Fruit fly (Drosophila melanogaster) whole organism, embryonic: Measurements from ENCODE around the gene Tcs6.

Experiments used
- Asciz ChIP-seq: fragments of 200-800 bp; sonication (Bioruptor generic); optimal IDR thresholded peaks from 2 replicates; lab custom pipeline; 2017; ENCODE audit warnings: missing biosample characterization, mild to moderate bottlenecking, missing genetic modification characterization, missing genetic modification reagents
- CG10147 ChIP-seq: fragments of 200-800 bp; sonication (Bioruptor generic); optimal IDR thresholded peaks from 2 replicates; lab custom pipeline; 2019; ENCODE audit warnings: missing biosample characterization, mild to moderate bottlenecking, missing genetic modification characterization, moderate library complexity
- CG10274 ChIP-seq: fragments of 200-800 bp; sonication (Bioruptor generic); optimal IDR thresholded peaks from 3 replicates; lab custom pipeline; 2017; ENCODE audit warnings: missing biosample characterization, mild to moderate bottlenecking, missing genetic modification characterization
- CG13424 ChIP-seq: fragments of 200-800 bp; sonication (Bioruptor generic); optimal IDR thresholded peaks from 2 replicates; lab custom pipeline; 2019; ENCODE audit warnings: missing biosample characterization, mild to moderate bottlenecking, missing genetic modification characterization, moderate library complexity
- CG17568 ChIP-seq: fragments of 200-800 bp; sonication (Bioruptor generic); optimal IDR thresholded peaks from 2 replicates; lab custom pipeline; 2018; ENCODE audit warnings: missing biosample characterization, mild to moderate bottlenecking, missing genetic modification characterization, moderate library complexity
- CG17912 ChIP-seq: fragments of 200-800 bp; sonication (Bioruptor generic); optimal IDR thresholded peaks from 2 replicates; lab custom pipeline; 2018; ENCODE audit warnings: missing biosample characterization, mild to moderate bottlenecking, missing genetic modification characterization
- CG32767 ChIP-seq: fragments of 200-800 bp; sonication (Bioruptor generic); IDR thresholded peaks from 2 replicates; pipeline ENCODE4 v1.3.6; 2022; ENCODE audit warnings: missing biosample characterization, missing genetic modification characterization
- CG33557 ChIP-seq: fragments of 200-800 bp; sonication (Bioruptor generic); optimal IDR thresholded peaks from 2 replicates; lab custom pipeline; 2019; ENCODE audit warnings: missing biosample characterization, mild to moderate bottlenecking, missing genetic modification characterization, moderate library complexity
- CG6254 ChIP-seq: fragments of 200-800 bp; sonication (Bioruptor generic); optimal IDR thresholded peaks from 3 replicates; lab custom pipeline; 2017; ENCODE audit warnings: mild to moderate bottlenecking, missing biosample characterization, missing genetic modification reagents, missing genetic modification characterization
- CG6689 ChIP-seq: fragments of 200-800 bp; sonication (Bioruptor generic); IDR thresholded peaks from 2 replicates; pipeline ENCODE4 v1.3.6; 2022; ENCODE audit warnings: missing biosample characterization, missing genetic modification characterization
- CG6791 ChIP-seq: fragments of 200-800 bp; sonication (Bioruptor generic); IDR thresholded peaks from 3 replicates; pipeline ENCODE4 v1.3.6; 2022; ENCODE audit warnings: missing biosample characterization, missing genetic modification characterization; ENCODE audit not compliant: partially characterized antibody
- CG7271 ChIP-seq: fragments of 200-800 bp; sonication (Bioruptor generic); optimal IDR thresholded peaks from 2 replicates; lab custom pipeline; 2018; ENCODE audit warnings: missing biosample characterization, mild to moderate bottlenecking, missing genetic modification characterization, moderate library complexity
- CG7928 ChIP-seq: fragments of 200-800 bp; sonication (Bioruptor generic); optimal IDR thresholded peaks from 2 replicates; lab custom pipeline; 2017; ENCODE audit warnings: missing biosample characterization, mild to moderate bottlenecking, missing genetic modification characterization
- CG8359 ChIP-seq: fragments of 200-800 bp; sonication (Bioruptor generic); optimal IDR thresholded peaks from 2 replicates; lab custom pipeline; 2017; ENCODE audit warnings: missing biosample characterization, mild to moderate bottlenecking, missing genetic modification characterization, borderline replicate concordance
- CG9797 ChIP-seq: fragments of 200-800 bp; sonication (Bioruptor generic); optimal IDR thresholded peaks from 3 replicates; lab custom pipeline; 2018; ENCODE audit warnings: missing biosample characterization, mild to moderate bottlenecking, missing genetic modification characterization
- CkIIα-i1 ChIP-seq: fragments of 200-800 bp; sonication (Bioruptor generic); IDR thresholded peaks from 2 replicates; pipeline ENCODE4 v1.3.6; 2022; ENCODE audit warnings: missing biosample characterization, missing genetic modification characterization
- CrebB ChIP-seq: fragments of 200-800 bp; sonication (Bioruptor generic); optimal IDR thresholded peaks from 3 replicates; lab custom pipeline; 2018; ENCODE audit warnings: missing biosample characterization, mild to moderate bottlenecking, missing genetic modification characterization
- Doc3 ChIP-seq: fragments of 200-800 bp; sonication (Bioruptor generic); IDR thresholded peaks from 3 replicates; pipeline ENCODE4 v1.3.6; 2022; ENCODE audit warnings: missing biosample characterization, missing genetic modification characterization; ENCODE audit not compliant: partially characterized antibody
- Elba2 ChIP-seq: fragments of 200-800 bp; sonication (Bioruptor generic); optimal IDR thresholded peaks from 3 replicates; lab custom pipeline; 2016; ENCODE audit warnings: missing biosample characterization, missing genetic modification characterization
- Fer2 ChIP-seq: fragments of 200-800 bp; sonication (Bioruptor generic); optimal IDR thresholded peaks from 2 replicates; lab custom pipeline; 2018; ENCODE audit warnings: missing biosample characterization, mild to moderate bottlenecking, missing genetic modification characterization, moderate library complexity
- HHEX ChIP-seq: fragments of 200-800 bp; sonication (Bioruptor generic); optimal IDR thresholded peaks from 3 replicates; lab custom pipeline; 2017; ENCODE audit warnings: missing biosample characterization, mild to moderate bottlenecking, missing genetic modification characterization, missing genetic modification reagents
- HLH4C ChIP-seq: fragments of 200-800 bp; sonication (Bioruptor generic); IDR thresholded peaks from 3 replicates; pipeline ENCODE4 v1.3.6; 2022; ENCODE audit warnings: missing biosample characterization, missing genetic modification characterization; ENCODE audit not compliant: partially characterized antibody
- NC2β ChIP-seq: fragments of 200-800 bp; sonication (Bioruptor generic); optimal IDR thresholded peaks from 2 replicates; lab custom pipeline; 2016; ENCODE audit warnings: missing biosample characterization, missing genetic modification characterization
- NK7.1 ChIP-seq: fragments of 200-800 bp; sonication (Bioruptor generic); optimal IDR thresholded peaks from 3 replicates; lab custom pipeline; 2016; ENCODE audit warnings: missing biosample characterization, missing genetic modification characterization
- Trl ChIP-seq, 3 experiments: fragments of >200 bp in 2 of 3; fragments of 200-800 bp in 1 of 3; sonication (Bioruptor generic) in 1 of 3; optimal IDR thresholded peaks; 2 replicates in 1 of 3; 3 replicates in 2 of 3; lab custom pipeline; 2016 to 2017; ENCODE audit warnings: missing biosample characterization in 1 of 3, missing genetic modification characterization in 1 of 3
- Xbp1 ChIP-seq: fragments of 200-800 bp; sonication (Bioruptor generic); optimal IDR thresholded peaks from 3 replicates; lab custom pipeline; 2016; ENCODE audit warnings: missing biosample characterization, mild to moderate bottlenecking, missing genetic modification characterization
- abd-A ChIP-seq: fragments of 200-800 bp; sonication (Bioruptor generic); optimal IDR thresholded peaks from 3 replicates; lab custom pipeline; 2019; ENCODE audit warnings: missing biosample characterization, mild to moderate bottlenecking, missing genetic modification characterization, moderate library complexity
- amos ChIP-seq: fragments of 200-800 bp; sonication (Bioruptor generic); IDR thresholded peaks from 2 replicates; pipeline ENCODE4 v1.3.6; 2022; ENCODE audit warnings: missing biosample characterization, missing genetic modification characterization; ENCODE audit not compliant: partially characterized antibody
- ap ChIP-seq: fragments of 200-800 bp; sonication (Bioruptor generic); IDR thresholded peaks from 2 replicates; pipeline ENCODE4 v1.3.6; 2022; ENCODE audit warnings: missing biosample characterization, missing genetic modification characterization
- bcd ChIP-seq: fragments of 200-800 bp; sonication (Bioruptor generic); optimal IDR thresholded peaks from 2 replicates; lab custom pipeline; 2017; ENCODE audit warnings: missing biosample characterization, mild to moderate bottlenecking, missing genetic modification characterization
- croc ChIP-seq: fragments of 200-800 bp; sonication (Bioruptor generic); conservative IDR thresholded peaks from 3 replicates; pipeline ENCODE4 v1.3.6; 2022; ENCODE audit warnings: missing biosample characterization, missing genetic modification characterization
- dm ChIP-seq: fragments of 200-800 bp; sonication (Bioruptor generic); optimal IDR thresholded peaks from 3 replicates; lab custom pipeline; 2016; ENCODE audit warnings: missing biosample characterization, missing genetic modification characterization
- eyg ChIP-seq: fragments of 200-800 bp; sonication (Bioruptor generic); optimal IDR thresholded peaks from 3 replicates; lab custom pipeline; 2016; ENCODE audit warnings: missing biosample characterization, missing genetic modification characterization
- gsb-n ChIP-seq: fragments of 200-800 bp; sonication (Bioruptor generic); optimal IDR thresholded peaks from 3 replicates; lab custom pipeline; 2018; ENCODE audit warnings: missing biosample characterization, mild to moderate bottlenecking, missing genetic modification characterization
- hb ChIP-seq: fragments of 200-800 bp; sonication (Bioruptor generic); IDR thresholded peaks from 3 replicates; pipeline ENCODE4 v1.3.6; 2022; ENCODE audit warnings: missing biosample characterization, missing genetic modification characterization; ENCODE audit not compliant: partially characterized antibody
- hth ChIP-seq: fragments of >200 bp; optimal IDR thresholded peaks from 2 replicates; lab custom pipeline; 2017; ENCODE audit warnings: inconsistent platforms
- ind ChIP-seq: fragments of 200-800 bp; sonication (Bioruptor generic); optimal IDR thresholded peaks from 3 replicates; lab custom pipeline; 2016; ENCODE audit warnings: missing biosample characterization, missing genetic modification characterization
- lola ChIP-seq, 3 experiments: fragments of >200 bp in 2 of 3; fragments of 200-800 bp in 1 of 3; sonication (Bioruptor generic) in 1 of 3; optimal IDR thresholded peaks; 2 replicates each; lab custom pipeline; 2017 to 2019; ENCODE audit warnings: missing biosample characterization in 3 of 3, missing genetic modification characterization in 3 of 3, mild to moderate bottlenecking in 1 of 3, moderate library complexity in 1 of 3
- odd ChIP-seq: fragments of 200-800 bp; sonication (Bioruptor generic); optimal IDR thresholded peaks from 2 replicates; lab custom pipeline; 2017; ENCODE audit warnings: missing biosample characterization, mild to moderate bottlenecking, missing genetic modification characterization
- pb ChIP-seq: fragments of 200-800 bp; sonication (Bioruptor generic); optimal IDR thresholded peaks from 3 replicates; lab custom pipeline; 2016; ENCODE audit warnings: missing biosample characterization, missing genetic modification characterization
- sd ChIP-seq: fragments of 200-800 bp; sonication (Bioruptor generic); optimal IDR thresholded peaks from 3 replicates; lab custom pipeline; 2018; ENCODE audit warnings: missing biosample characterization, mild to moderate bottlenecking, missing genetic modification characterization, moderate library complexity
- sim ChIP-seq: fragments of 200-800 bp; sonication (Bioruptor generic); IDR thresholded peaks from 2 replicates; pipeline ENCODE4 v1.3.6; 2022; ENCODE audit warnings: missing biosample characterization, missing genetic modification characterization
- so ChIP-seq: fragments of 200-800 bp; sonication (Bioruptor generic); IDR thresholded peaks from 3 replicates; pipeline ENCODE4 v1.3.6; 2022; ENCODE audit warnings: missing biosample characterization, missing genetic modification characterization
- z ChIP-seq: fragments of 200-800 bp; sonication (Bioruptor generic); IDR thresholded peaks from 3 replicates; pipeline ENCODE4 v1.3.6; 2022; ENCODE audit warnings: missing biosample characterization, missing genetic modification characterization
- zen ChIP-seq: fragments of 200-800 bp; sonication (Bioruptor generic); optimal IDR thresholded peaks from 3 replicates; lab custom pipeline; 2018; ENCODE audit warnings: missing biosample characterization, mild to moderate bottlenecking, missing genetic modification characterization, moderate library complexity

Gene Tcs6

DNA sequence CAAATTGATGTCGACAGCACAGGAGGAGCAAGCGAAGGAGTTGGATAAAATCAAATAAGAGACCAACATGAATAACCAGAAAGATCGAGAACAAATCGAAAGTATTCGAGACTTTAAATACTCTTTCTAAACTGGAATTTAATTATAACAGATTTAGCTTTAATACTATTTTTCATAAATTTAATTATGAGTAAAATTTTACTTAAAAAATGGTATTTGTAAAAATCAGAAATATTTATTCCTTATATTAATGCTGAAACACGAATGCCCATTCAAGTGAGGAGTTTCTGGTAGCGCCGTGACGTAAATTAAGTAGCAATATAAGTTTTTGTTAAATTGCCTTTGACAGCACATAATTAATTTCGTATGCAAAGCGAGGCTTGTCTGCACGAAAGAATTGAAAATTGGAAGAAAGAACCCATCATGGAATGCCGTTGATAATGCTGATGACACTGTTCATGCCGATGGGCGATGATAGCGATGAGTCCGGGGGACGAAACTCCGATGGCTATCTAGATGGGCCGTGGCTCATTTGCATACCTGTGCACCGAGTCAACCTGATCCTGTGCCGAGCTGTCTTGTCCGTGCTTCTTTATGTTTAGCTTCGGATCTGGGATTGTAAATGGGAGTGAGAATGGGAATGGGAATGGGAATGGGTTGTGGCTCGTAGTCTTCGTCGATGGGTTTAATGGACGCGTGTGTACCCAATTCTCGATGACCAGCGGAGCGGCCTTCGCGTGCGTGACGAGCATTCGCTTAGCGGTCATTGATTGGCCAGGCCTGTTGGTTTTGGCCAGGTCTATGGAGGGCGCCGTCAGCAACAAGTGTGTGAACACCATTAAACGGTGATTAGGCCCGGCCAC lies 45.0 kb downstream of the Tcs6 start (continued):
- no peak for TF ChIP-seq Doc3
- TF ChIP-seq CG7928, result no peak
- no peak for TF ChIP-seq CG10147 (GFP tag; lab: Kevin White, UChicago)
- TF ChIP-seq CG32767 (GFP tag; lab: Robert Waterston, UW), result no peak
- no peak for TF ChIP-seq eyg
- no peak for TF ChIP-seq croc (GFP tag; lab: Robert Waterston, UW)
- no peak for TF ChIP-seq HHEX (GFP tag; lab: Kevin White, UChicago)
- TF ChIP-seq CrebB (tag; lab: Kevin White, UChicago), result no peak
- peak; percentile 67 for TF ChIP-seq CG6689 (GFP tag; lab: Robert Waterston, UW)
- peak; percentile 84 for TF ChIP-seq CG33557 (GFP tag; lab: Kevin White, UChicago)
- TF ChIP-seq hth (lab: Kevin White, UChicago), result no peak
- TF ChIP-seq CG6791 (GFP tag; lab: Robert Waterston, UW), result no peak
- TF ChIP-seq lola (GFP tag; optimal IDR thresholded peaks at IDR 0.05; lab: Kevin White, UChicago), result peak in 1 of 3 experiments; percentile 86
- no peak for TF ChIP-seq ap (GFP tag; lab: Robert Waterston, UW)
- TF ChIP-seq gsb-n (tag; lab: Kevin White, UChicago), result peak; percentile 85
- no peak for TF ChIP-seq CG10274 (GFP tag; lab: Kevin White, UChicago)
- no peak for TF ChIP-seq CG17568 (GFP tag; lab: Kevin White, UChicago)
- no peak for TF ChIP-seq odd (GFP tag; lab: Kevin White, UChicago)
- no peak for TF ChIP-seq Fer2 (tag; lab: Kevin White, UChicago)
- no peak for TF ChIP-seq dm
- TF ChIP-seq abd-A (tag; lab: Kevin White, UChicago), result peak; percentile 75
- no peak for TF ChIP-seq HLH4C (GFP tag; lab: Robert Waterston, UW)
- no peak for TF ChIP-seq so (GFP tag; lab: Robert Waterston, UW)
- no peak for TF ChIP-seq z (GFP tag; lab: Robert Waterston, UW)
- no peak for TF ChIP-seq ind (GFP tag; lab: Kevin White, UChicago)
- TF ChIP-seq bcd (GFP tag; lab: Kevin White, UChicago), result no peak
- TF ChIP-seq CG6254 (GFP tag; lab: Kevin White, UChicago), result peak; percentile 6
- no peak for TF ChIP-seq CG17912 (GFP tag; lab: Kevin White, UChicago)
- TF ChIP-seq NK7.1 (GFP tag; lab: Kevin White, UChicago), result no peak
- no peak for TF ChIP-seq NC2β
- no peak for TF ChIP-seq amos (GFP tag; lab: Robert Waterston, UW)
- TF ChIP-seq CG9797 (GFP tag; lab: Kevin White, UChicago), result no peak
- TF ChIP-seq CG7271 (tag; lab: Kevin White, UChicago), result peak; percentile 29
- peak; percentile 64 for TF ChIP-seq CG13424 (tag; lab: Kevin White, UChicago)
- TF ChIP-seq sd (tag; lab: Kevin White, UChicago), result peak; percentile 53
- no peak for TF ChIP-seq sim (GFP tag; lab: Robert Waterston, UW)
- TF ChIP-seq Trl (optimal IDR thresholded peaks at IDR 0.05; lab: Kevin White, UChicago), result no peak
- TF ChIP-seq Trl (GFP tag; optimal IDR thresholded peaks at IDR 0.05; lab: Kevin White, UChicago), result no peak
- TF ChIP-seq zen, result peak; percentile 72
- TF ChIP-seq Asciz (GFP tag; lab: Kevin White, UChicago), result peak; percentile 3
- TF ChIP-seq Xbp1, result peak; percentile 7
- TF ChIP-seq Elba2 (GFP tag; lab: Kevin White, UChicago), result no peak
- TF ChIP-seq pb, result no peak
- no peak for TF ChIP-seq CkIIα-i1 (GFP tag; lab: Robert Waterston, UW)
- no peak for TF ChIP-seq CG8359 (GFP tag; lab: Kevin White, UChicago)
- TF ChIP-seq hb (GFP tag; lab: Robert Waterston, UW), result no peak
